Fruit fly (Drosophila melanogaster) whole organism, embryonic: ENCODE data around the gene CG6083.

Experiments
- Atf6 ChIP-seq: fragments of 200-800 bp; sonication (Bioruptor generic); IDR thresholded peaks from 2 replicates; pipeline ENCODE4 v1.3.6; 2022; ENCODE audit warnings: missing biosample characterization, missing genetic modification characterization
- Blimp-1 ChIP-seq: fragments of 200-800 bp; sonication (Bioruptor generic); optimal IDR thresholded peaks from 3 replicates; lab custom pipeline; 2018; ENCODE audit warnings: missing biosample characterization, missing genetic modification characterization, mild to moderate bottlenecking, moderate library complexity, missing genetic modification reagents
- CG11247 ChIP-seq: fragments of 200-800 bp; sonication (Bioruptor generic); IDR thresholded peaks from 2 replicates; pipeline ENCODE4 v1.3.6; 2022; ENCODE audit warnings: missing biosample characterization, missing genetic modification characterization
- CG11560 ChIP-seq: fragments of 200-800 bp; sonication (Bioruptor generic); IDR thresholded peaks from 3 replicates; pipeline ENCODE4 v1.3.6; 2022; ENCODE audit warnings: missing biosample characterization, missing genetic modification characterization
- CG1529 ChIP-seq: fragments of 200-800 bp; sonication (Bioruptor generic); optimal IDR thresholded peaks from 3 replicates; lab custom pipeline; 2018; ENCODE audit warnings: missing biosample characterization, missing genetic modification characterization
- CG15601 ChIP-seq: fragments of 200-800 bp; sonication (Bioruptor generic); optimal IDR thresholded peaks from 3 replicates; lab custom pipeline; 2019; ENCODE audit warnings: missing biosample characterization, mild to moderate bottlenecking, missing genetic modification characterization, moderate library complexity
- CG16815 ChIP-seq: fragments of 200-800 bp; sonication (Bioruptor generic); optimal IDR thresholded peaks from 3 replicates; lab custom pipeline; 2017; ENCODE audit warnings: missing biosample characterization, mild to moderate bottlenecking, missing genetic modification characterization
- CG17328 ChIP-seq: fragments of 200-800 bp; sonication (Bioruptor generic); IDR thresholded peaks from 2 replicates; pipeline ENCODE4 v1.3.6; 2022; ENCODE audit warnings: missing biosample characterization, missing genetic modification characterization
- CG18599 ChIP-seq: fragments of 200-800 bp; sonication (Bioruptor generic); optimal IDR thresholded peaks from 3 replicates; lab custom pipeline; 2017; ENCODE audit warnings: missing biosample characterization, missing genetic modification characterization, mild to moderate bottlenecking, moderate library complexity, missing genetic modification reagents
- CG18764 ChIP-seq: fragments of 200-800 bp; sonication (Bioruptor generic); optimal IDR thresholded peaks from 3 replicates; lab custom pipeline; 2016; ENCODE audit warnings: missing biosample characterization, missing genetic modification characterization
- CG2678 ChIP-seq: fragments of 200-800 bp; sonication (Bioruptor generic); optimal IDR thresholded peaks from 3 replicates; lab custom pipeline; 2019; ENCODE audit warnings: missing biosample characterization, mild to moderate bottlenecking, missing genetic modification characterization, moderate library complexity
- CG32767 ChIP-seq: fragments of 200-800 bp; sonication (Bioruptor generic); IDR thresholded peaks from 2 replicates; pipeline ENCODE4 v1.3.6; 2022; ENCODE audit warnings: missing biosample characterization, missing genetic modification characterization
- CG3281 ChIP-seq: fragments of 200-800 bp; sonication (Bioruptor generic); optimal IDR thresholded peaks from 3 replicates; lab custom pipeline; 2017; ENCODE audit warnings: missing biosample characterization, mild to moderate bottlenecking, missing genetic modification characterization
- CG4404 ChIP-seq: fragments of 200-800 bp; sonication (Bioruptor generic); IDR thresholded peaks from 2 replicates; pipeline ENCODE4 v1.3.6; 2022; ENCODE audit warnings: missing biosample characterization, missing genetic modification characterization
- CG6689 ChIP-seq: fragments of 200-800 bp; sonication (Bioruptor generic); IDR thresholded peaks from 2 replicates; pipeline ENCODE4 v1.3.6; 2022; ENCODE audit warnings: missing biosample characterization, missing genetic modification characterization
- CG7963 ChIP-seq: fragments of 200-800 bp; sonication (Bioruptor generic); IDR thresholded peaks from 3 replicates; pipeline ENCODE4 v1.3.6; 2022; ENCODE audit warnings: missing biosample characterization, missing genetic modification characterization; ENCODE audit not compliant: partially characterized antibody
- D19A ChIP-seq: fragments of 200-800 bp; optimal IDR thresholded peaks from 3 replicates; lab custom pipeline; 2019; ENCODE audit warnings: missing biosample characterization, mild to moderate bottlenecking, missing genetic modification characterization, moderate library complexity
- Dll ChIP-seq: fragments of 200-800 bp; sonication (Bioruptor generic); IDR thresholded peaks from 4 replicates; pipeline ENCODE4 v1.3.6; 2022; ENCODE audit warnings: missing biosample characterization, missing genetic modification characterization; ENCODE audit not compliant: partially characterized antibody
- Dp ChIP-seq: fragments of 200-800 bp; sonication (Bioruptor generic); optimal IDR thresholded peaks from 2 replicates; lab custom pipeline; 2018; ENCODE audit warnings: missing biosample characterization, mild to moderate bottlenecking, missing genetic modification characterization, moderate library complexity
- Ets65A ChIP-seq: fragments of 200-800 bp; sonication (Bioruptor generic); peaks from one replicate; lab custom pipeline; 2016; ENCODE audit warnings: missing biosample characterization, missing genetic modification characterization
- GATAe ChIP-seq: fragments of 200-800 bp; sonication (Bioruptor generic); conservative IDR thresholded peaks from 2 replicates; pipeline ENCODE4 v1.3.6; 2022; ENCODE audit warnings: missing biosample characterization, missing genetic modification characterization
- HLH3B ChIP-seq: fragments of 200-800 bp; sonication (Bioruptor generic); IDR thresholded peaks from 2 replicates; pipeline ENCODE4 v1.3.6; 2022; ENCODE audit warnings: missing biosample characterization, missing genetic modification characterization
- Hmx ChIP-seq: fragments of 200-800 bp; sonication (Bioruptor generic); optimal IDR thresholded peaks from 2 replicates; lab custom pipeline; 2016; ENCODE audit warnings: missing biosample characterization, missing genetic modification characterization
- Hr3 ChIP-seq: fragments of 200-800 bp; sonication (Bioruptor generic); optimal IDR thresholded peaks from 3 replicates; lab custom pipeline; 2016; ENCODE audit warnings: missing biosample characterization, missing genetic modification characterization
- Mrtf ChIP-seq: fragments of 200-800 bp; sonication (Bioruptor generic); IDR thresholded peaks from 3 replicates; pipeline ENCODE4 v1.3.6; 2022; ENCODE audit warnings: missing biosample characterization, missing genetic modification characterization
- Oaz ChIP-seq: fragments of 200-800 bp; sonication (Bioruptor generic); IDR thresholded peaks from 2 replicates; pipeline ENCODE4 v1.3.6; 2022; ENCODE audit warnings: missing biosample characterization, missing genetic modification characterization
- PHDP ChIP-seq: fragments of 200-800 bp; sonication (Bioruptor generic); optimal IDR thresholded peaks from 3 replicates; lab custom pipeline; 2018; ENCODE audit warnings: missing biosample characterization, mild to moderate bottlenecking, missing genetic modification characterization, moderate library complexity
- Ravus ChIP-seq: fragments of 200-800 bp; sonication (Bioruptor generic); IDR thresholded peaks from 2 replicates; pipeline ENCODE4 v1.3.6; 2022; ENCODE audit warnings: missing biosample characterization, missing genetic modification characterization
- Scr ChIP-seq: fragments of 200-800 bp; sonication (Bioruptor generic); IDR thresholded peaks from 2 replicates; pipeline ENCODE4 v1.3.6; 2022; ENCODE audit warnings: missing biosample characterization, missing genetic modification characterization; ENCODE audit not compliant: partially characterized antibody
- Usf ChIP-seq: fragments of 200-800 bp; sonication (Bioruptor generic); optimal IDR thresholded peaks from 2 replicates; lab custom pipeline; 2017; ENCODE audit warnings: missing genotype, missing biosample characterization, missing genetic modification characterization
- ab ChIP-seq: fragments of 200-800 bp; sonication (Bioruptor generic); optimal IDR thresholded peaks from 2 replicates; lab custom pipeline; 2016; ENCODE audit warnings: missing biosample characterization, missing genetic modification characterization
- cato ChIP-seq: fragments of 200-800 bp; sonication (Bioruptor generic); optimal IDR thresholded peaks from 2 replicates; lab custom pipeline; 2016; ENCODE audit warnings: missing biosample characterization, missing genetic modification characterization, borderline replicate concordance
- crp ChIP-seq, 2 experiments: fragments of 200-800 bp; sonication (Bioruptor generic); optimal IDR thresholded peaks; 2 replicates in 1 of 2; 3 replicates in 1 of 2; lab custom pipeline; 2017; ENCODE audit warnings: missing biosample characterization in 2 of 2, missing genetic modification characterization in 2 of 2, mild to moderate bottlenecking in 1 of 2, moderate library complexity in 1 of 2
- dati ChIP-seq: fragments of 200-800 bp; sonication (Bioruptor generic); IDR thresholded peaks from 2 replicates; pipeline ENCODE4 v1.3.6; 2022; ENCODE audit warnings: missing biosample characterization, missing genetic modification characterization
- eve ChIP-seq, 2 experiments: fragments of >200 bp; optimal IDR thresholded peaks; 2 replicates each; lab custom pipeline; 2017; ENCODE audit warnings: missing biosample characterization in 2 of 2, missing genetic modification characterization in 2 of 2
- fd96Cb ChIP-seq: fragments of 200-800 bp; sonication (Bioruptor generic); optimal IDR thresholded peaks from 2 replicates; lab custom pipeline; 2018; ENCODE audit warnings: missing biosample characterization, mild to moderate bottlenecking, missing genetic modification characterization, moderate library complexity
- her ChIP-seq: fragments of 200-800 bp; sonication (Bioruptor generic); optimal IDR thresholded peaks from 2 replicates; lab custom pipeline; 2016; ENCODE audit warnings: missing biosample characterization, missing genetic modification characterization
- hkb ChIP-seq, 2 experiments: fragments of 200-800 bp in 1 of 2; fragments of >200 bp in 1 of 2; sonication (Bioruptor generic) in 1 of 2; IDR thresholded peaks in 1 of 2; optimal IDR thresholded peaks in 1 of 2; 2 replicates each; pipeline versions ENCODE4 v1.3.6 to Lab custom; 2017 to 2022; ENCODE audit warnings: missing biosample characterization in 1 of 2, missing genetic modification characterization in 1 of 2
- jigr1 ChIP-seq: fragments of 200-800 bp; sonication (Bioruptor generic); IDR thresholded peaks from 3 replicates; pipeline ENCODE4 v1.3.6; 2022; ENCODE audit warnings: missing biosample characterization, missing genetic modification characterization
- klu ChIP-seq: fragments of 200-800 bp; sonication (Bioruptor generic); IDR thresholded peaks from 2 replicates; pipeline ENCODE4 v1.3.6; 2022; ENCODE audit warnings: missing biosample characterization, missing genetic modification characterization
- lmd ChIP-seq: fragments of 200-800 bp; sonication (Bioruptor generic); IDR thresholded peaks from 2 replicates; pipeline ENCODE4 v1.3.6; 2022; ENCODE audit warnings: missing biosample characterization, missing genetic modification characterization
- odd ChIP-seq: fragments of 200-800 bp; sonication (Bioruptor generic); optimal IDR thresholded peaks from 2 replicates; lab custom pipeline; 2017; ENCODE audit warnings: missing biosample characterization, mild to moderate bottlenecking, missing genetic modification characterization
- pfk ChIP-seq: fragments of 200-800 bp; sonication (Bioruptor generic); optimal IDR thresholded peaks from 2 replicates; lab custom pipeline; 2018; ENCODE audit warnings: missing biosample characterization, mild to moderate bottlenecking, missing genetic modification characterization, moderate library complexity
- psq ChIP-seq: fragments of 200-800 bp; sonication (Bioruptor generic); optimal IDR thresholded peaks from 2 replicates; lab custom pipeline; 2017; ENCODE audit warnings: missing biosample characterization, missing genetic modification characterization
- ro ChIP-seq: fragments of 200-800 bp; sonication (Bioruptor generic); IDR thresholded peaks from 2 replicates; pipeline ENCODE4 v1.3.6; 2022; ENCODE audit warnings: missing biosample characterization, missing genetic modification characterization
- shn ChIP-seq: fragments of 200-800 bp; sonication (Bioruptor generic); optimal IDR thresholded peaks from 3 replicates; lab custom pipeline; 2016; ENCODE audit warnings: missing biosample characterization, missing genetic modification characterization
- sim ChIP-seq: fragments of 200-800 bp; sonication (Bioruptor generic); IDR thresholded peaks from 2 replicates; pipeline ENCODE4 v1.3.6; 2022; ENCODE audit warnings: missing biosample characterization, missing genetic modification characterization
- slou ChIP-seq: fragments of 200-800 bp; sonication (Bioruptor generic); optimal IDR thresholded peaks from 3 replicates; lab custom pipeline; 2016; ENCODE audit warnings: missing biosample characterization, missing genetic modification characterization
- stc ChIP-seq: fragments of 200-800 bp; sonication (Bioruptor generic); IDR thresholded peaks from 2 replicates; pipeline ENCODE4 v1.3.6; 2022; ENCODE audit warnings: missing biosample characterization, missing genetic modification characterization
- usp ChIP-seq: fragments of >200 bp; optimal IDR thresholded peaks from 2 replicates; lab custom pipeline; 2017; ENCODE audit warnings: missing biosample characterization, missing genetic modification characterization
- yki ChIP-seq: fragments of >200 bp; optimal IDR thresholded peaks from 3 replicates; lab custom pipeline; 2018

The CG6083 gene

dm6 chr3L:11648410-11648809 lies 22.5 kb upstream of the CG6083 start, which contains the start of the genes RIOK1 and Polr3H (continued):
- peak; percentile 64 to 90 for TF ChIP-seq crp (GFP tag; optimal IDR thresholded peaks at IDR 0.05; lab: Kevin White, UChicago)
- TF ChIP-seq CG1529 (GFP tag; lab: Kevin White, UChicago), result no peak
- peak; percentile 66 for TF ChIP-seq Hmx (GFP tag; lab: Kevin White, UChicago)
- peak; percentile 88 for TF ChIP-seq Ets65A (GFP tag; lab: Kevin White, UChicago)
- TF ChIP-seq CG4404 (GFP tag; lab: Robert Waterston, UW), result peak; percentile 24; the same call in 1 of the 2 replicates
- TF ChIP-seq cato (GFP tag; lab: Kevin White, UChicago), result peak; percentile 41
- TF ChIP-seq jigr1 (GFP tag; lab: Robert Waterston, UW), result no peak
- TF ChIP-seq D19A, result no peak
- TF ChIP-seq her, result peak; percentile 63
- peak; percentile 49; the same call in 1 of the 2 replicates for TF ChIP-seq HLH3B
- TF ChIP-seq Atf6, result peak; percentile 54; the same call in 1 of the 2 replicates
- peak; percentile 63 for TF ChIP-seq Hr3 (GFP tag; lab: Kevin White, UChicago)
- no peak for TF ChIP-seq yki (lab: Kevin White, UChicago)
- TF ChIP-seq Ravus (GFP tag; lab: Robert Waterston, UW), result no peak; the same call in 1 of the 2 replicates
- TF ChIP-seq odd (GFP tag; lab: Kevin White, UChicago), result no peak
- TF ChIP-seq CG11560 (tag; lab: Robert Waterston, UW), result no peak
- peak; percentile 11; the same call in 1 of the 2 replicates for TF ChIP-seq CG32767 (GFP tag; lab: Robert Waterston, UW)
- TF ChIP-seq CG11247 (GFP tag; lab: Robert Waterston, UW), result peak; percentile 46; the same call in 1 of the 2 replicates
- peak; percentile 56 for TF ChIP-seq Dp
- TF ChIP-seq sim (GFP tag; lab: Robert Waterston, UW), result no peak
- TF ChIP-seq psq (GFP tag; lab: Kevin White, UChicago), result peak; percentile 10
- no peak for TF ChIP-seq CG18599 (GFP tag; lab: Kevin White, UChicago)
- no peak for TF ChIP-seq CG16815 (GFP tag; lab: Kevin White, UChicago)
- TF ChIP-seq usp (GFP tag; lab: Kevin White, UChicago), result no peak
- TF ChIP-seq Mrtf (GFP tag; lab: Robert Waterston, UW), result no peak
- no peak for TF ChIP-seq pfk (GFP tag; lab: Kevin White, UChicago)
- peak; percentile 59; the same call in 1 of the 2 replicates for TF ChIP-seq stc
- no peak for TF ChIP-seq Blimp-1 (GFP tag; lab: Kevin White, UChicago)
- no peak for TF ChIP-seq CG18764
- TF ChIP-seq lmd (GFP tag; lab: Robert Waterston, UW), result peak; percentile 64
- TF ChIP-seq fd96Cb, result peak; percentile 35
- no peak for TF ChIP-seq CG3281 (GFP tag; lab: Kevin White, UChicago)
- TF ChIP-seq ab (GFP tag; lab: Kevin White, UChicago), result peak; percentile 68
- no peak for TF ChIP-seq GATAe
- TF ChIP-seq CG17328 (GFP tag; lab: Robert Waterston, UW), result peak; percentile 68
- TF ChIP-seq klu (GFP tag; lab: Robert Waterston, UW), result 0 out of 2 replicates have a peak, but pooled peaks have one; percentile 28
- TF ChIP-seq CG6689 (GFP tag; lab: Robert Waterston, UW), result peak; percentile 58
- TF ChIP-seq dati (GFP tag; lab: Robert Waterston, UW), result no peak
- TF ChIP-seq shn, result peak; percentile 67
- TF ChIP-seq ro, result no peak
- TF ChIP-seq Dll (GFP tag; lab: Robert Waterston, UW), result peak; percentile 54; the same call in 1 of the 4 replicates
- no peak for TF ChIP-seq CG15601 (tag; lab: Kevin White, UChicago)
- no peak for TF ChIP-seq hkb (optimal IDR thresholded peaks at IDR 0.05; lab: Kevin White, UChicago)
- peak; percentile 77 for TF ChIP-seq hkb (GFP tag; IDR thresholded peaks at IDR 0.05; lab: Robert Waterston, UW)
- no peak for TF ChIP-seq Usf (GFP tag; lab: Kevin White, UChicago)
- TF ChIP-seq Scr, result peak; percentile 34; the same call in 1 of the 2 replicates
- no peak for TF ChIP-seq CG2678 (tag; lab: Kevin White, UChicago)
- no peak for TF ChIP-seq CG7963 (GFP tag; lab: Robert Waterston, UW)
- TF ChIP-seq PHDP, result no peak
- no peak for TF ChIP-seq eve (GFP tag; optimal IDR thresholded peaks at IDR 0.05; lab: Kevin White, UChicago)
- TF ChIP-seq Oaz, result peak; percentile 27; the same call in 1 of the 2 replicates
- no peak for TF ChIP-seq slou (GFP tag; lab: Kevin White, UChicago)
